Fruit fly (Drosophila melanogaster): ENCODE data around the gene CG42394.

Gene CG42394

DNA sequence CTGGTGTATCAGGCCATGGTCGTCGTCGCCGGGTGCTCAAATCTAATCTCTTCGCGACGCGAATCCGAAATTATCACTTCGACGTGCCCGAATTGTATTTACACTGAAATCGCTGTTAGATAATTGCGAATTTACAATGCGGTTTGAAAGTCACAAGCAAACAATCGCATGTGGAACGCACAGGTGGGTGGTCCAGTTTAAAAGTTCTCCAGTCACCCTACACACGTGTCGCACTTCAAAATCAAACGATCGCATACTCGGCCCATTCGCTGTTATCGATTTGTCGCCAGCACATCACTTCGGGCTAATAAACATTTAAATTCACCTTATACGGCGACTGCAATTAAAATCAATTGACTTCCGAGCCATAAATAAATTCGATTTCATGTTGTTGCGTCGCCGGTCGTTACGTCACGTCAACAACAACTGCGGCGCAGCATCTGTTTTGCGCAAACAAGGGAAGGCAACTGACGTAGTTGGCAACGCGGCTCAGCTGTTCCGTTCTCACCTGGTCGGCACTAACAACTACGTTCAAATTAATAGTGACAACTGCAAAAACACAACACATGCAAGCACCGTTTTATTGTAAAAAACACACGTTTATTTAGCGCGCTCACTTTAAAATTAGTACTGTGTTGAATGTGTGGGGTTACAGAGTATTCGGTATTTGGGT lies 13.3 kb downstream of the CG42394 start, which contains the start of gene CG6574 (continued):
- TF ChIP-seq Asciz (GFP tag; optimal IDR thresholded peaks at IDR 0.05) (no peak), Xrp1 (GFP tag; IDR thresholded peaks at IDR 0.05) (peak; percentile 22; the same call in 1 of the 2 replicates), CG13296 (GFP tag; optimal IDR thresholded peaks at IDR 0.05) (peak; percentile 11), Hr39 (optimal IDR thresholded peaks at IDR 0.05) (no peak), crp (GFP tag; optimal IDR thresholded peaks at IDR 0.05) (peak in 1 of 2 experiments; percentile 83), CG10147 (GFP tag; optimal IDR thresholded peaks at IDR 0.05) (no peak), Dfd (GFP tag; optimal IDR thresholded peaks at IDR 0.05) (no peak), bowl (GFP tag; IDR thresholded peaks at IDR 0.05) (no peak), CG5953 (GFP tag; IDR thresholded peaks at IDR 0.05) (no peak), Dip3 (GFP tag; optimal IDR thresholded peaks at IDR 0.05) (no peak), exex (tag; optimal IDR thresholded peaks at IDR 0.05) (peak; percentile 67), CG4328 (GFP tag; optimal IDR thresholded peaks at IDR 0.05) (no peak), CG12299 (tag; optimal IDR thresholded peaks at IDR 0.05) (no peak), Sry-δ (GFP tag; optimal IDR thresholded peaks at IDR 0.05) (no peak), h (optimal IDR thresholded peaks at IDR 0.05) (no peak), sens (GFP tag) (peak; percentile 86), Oli (tag; optimal IDR thresholded peaks at IDR 0.05) (no peak), CoRest (tag; optimal IDR thresholded peaks at IDR 0.05) (no peak), CG2120 (GFP tag; optimal IDR thresholded peaks at IDR 0.05) (no peak), sna (GFP tag; IDR thresholded peaks at IDR 0.05; ENCODE audit: partially characterized antibody) (no peak), run (tag; optimal IDR thresholded peaks at IDR 0.05) (no peak), CG14441 (GFP tag; IDR thresholded peaks at IDR 0.05) (no peak), nmo (GFP tag; optimal IDR thresholded peaks at IDR 0.05) (no peak), CG11093 (GFP tag; IDR thresholded peaks at IDR 0.05) (no peak), CG4707 (GFP tag; optimal IDR thresholded peaks at IDR 0.05) (no peak), CG11560 (tag; IDR thresholded peaks at IDR 0.05) (no peak), Kr (GFP tag; optimal IDR thresholded peaks at IDR 0.05) (no peak), CG3281 (GFP tag; optimal IDR thresholded peaks at IDR 0.05) (peak; percentile 12), CG4854 (GFP tag; optimal IDR thresholded peaks at IDR 0.05) (peak; percentile 73), CG2116 (GFP tag; optimal IDR thresholded peaks at IDR 0.05) (no peak), ac (GFP tag; optimal IDR thresholded peaks at IDR 0.05) (no peak), Fer3 (tag; optimal IDR thresholded peaks at IDR 0.05) (no peak), B-H1 (GFP tag; IDR thresholded peaks at IDR 0.05) (no peak), CG13894 (tag; optimal IDR thresholded peaks at IDR 0.05) (no peak), stc (GFP tag; IDR thresholded peaks at IDR 0.05) (no peak), Bdp1 (GFP tag; optimal IDR thresholded peaks at IDR 0.05) (no peak), CG1792 (GFP tag; optimal IDR thresholded peaks at IDR 0.05) (no peak), corto (GFP tag; optimal IDR thresholded peaks at IDR 0.05) (no peak), ATbp (GFP tag; optimal IDR thresholded peaks at IDR 0.05) (no peak), CG13775 (GFP tag; optimal IDR thresholded peaks at IDR 0.05) (no peak), trem (tag; optimal IDR thresholded peaks at IDR 0.05) (peak; percentile 41), chn (GFP tag; optimal IDR thresholded peaks at IDR 0.05) (no peak), CG12155 (GFP tag; optimal IDR thresholded peaks at IDR 0.05) (no peak), CG7357 (GFP tag; IDR thresholded peaks at IDR 0.05) (no peak), sug (tag; optimal IDR thresholded peaks at IDR 0.05) (peak; percentile 32), CG1603 (tag; optimal IDR thresholded peaks at IDR 0.05) (peak; percentile 19), gem (tag; optimal IDR thresholded peaks at IDR 0.05) (no peak), CG7271 (tag; optimal IDR thresholded peaks at IDR 0.05) (no peak), kay (GFP tag; optimal IDR thresholded peaks at IDR 0.05) (no peak), en (GFP tag; optimal IDR thresholded peaks at IDR 0.05) (no peak), Sry-β (GFP tag; optimal IDR thresholded peaks at IDR 0.05) (no peak)

All from whole organism, embryonic.